Fruit fly (Drosophila melanogaster): ENCODE data around the gene CG31249.

dm6 chr3R:17647444-17647843 is 39.4 kb downstream of the CG31249 start, which contains the start of gene CG14322:
- TF ChIP-seq usp (GFP tag; optimal IDR thresholded peaks at IDR 0.05): no peak
- no peak for TF ChIP-seq CG8478 (optimal IDR thresholded peaks at IDR 0.05)

Measured in whole organism.